Worm (Caenorhabditis elegans) whole organism, L2 larva: ENCODE results near the gene cnnm-1.

Experiments used
- C34F6.9 ChIP-seq: fragments of 150-350 bp; optimal IDR thresholded peaks from 2 replicates; lab custom pipeline; 2014; ENCODE audit warnings: missing biosample characterization, missing genetic modification characterization
- F13H6.1 ChIP-seq: sonication (generic microtip); optimal IDR thresholded peaks from 2 replicates; lab custom pipeline; 2016; ENCODE audit warnings: missing genetic modification characterization, missing compliant biosample characterization
- R02D3.7 ChIP-seq: fragments of 150-350 bp; optimal IDR thresholded peaks from 2 replicates; lab custom pipeline; 2014; ENCODE audit warnings: missing biosample characterization, missing genetic modification characterization
- Y55F3AM.14 ChIP-seq: fragments of 200-800 bp; sonication (Bioruptor generic); optimal IDR thresholded peaks from 2 replicates; lab custom pipeline; 2018; ENCODE audit warnings: mild to moderate bottlenecking, missing genetic modification characterization, missing compliant biosample characterization
- ZK546.5 ChIP-seq: sonication (generic microtip); optimal IDR thresholded peaks from 2 replicates; lab custom pipeline; 2017; ENCODE audit warnings: missing biosample characterization, missing genetic modification characterization
- alr-1 ChIP-seq: fragments of 150-350 bp; optimal IDR thresholded peaks from 2 replicates; lab custom pipeline; 2014; ENCODE audit warnings: missing biosample characterization, missing genetic modification characterization
- aly-2 ChIP-seq: fragments of 150-350 bp; optimal IDR thresholded peaks from 2 replicates; lab custom pipeline; 2014; ENCODE audit warnings: missing biosample characterization, missing genetic modification characterization
- ama-1 ChIP-seq: fragments of 150-350 bp; optimal IDR thresholded peaks from 2 replicates; lab custom pipeline; 2018; ENCODE audit warnings: inconsistent platforms
- ceh-16 ChIP-seq: fragments of 150-350 bp; optimal IDR thresholded peaks from 2 replicates; lab custom pipeline; 2014; ENCODE audit warnings: missing biosample characterization, missing genetic modification characterization
- ceh-82 ChIP-seq: fragments of 150-350 bp; optimal IDR thresholded peaks from 2 replicates; lab custom pipeline; 2014; ENCODE audit warnings: missing biosample characterization, missing genetic modification characterization
- crh-2 ChIP-seq: sonication (generic microtip); optimal IDR thresholded peaks from 2 replicates; lab custom pipeline; 2017; ENCODE audit warnings: missing biosample characterization, missing genetic modification characterization
- dmd-4 ChIP-seq: sonication (generic microtip); optimal IDR thresholded peaks from 2 replicates; lab custom pipeline; 2017; ENCODE audit warnings: missing biosample characterization, missing genetic modification characterization
- egl-27 ChIP-seq: sonication (generic microtip); optimal IDR thresholded peaks from 3 replicates; lab custom pipeline; 2017; ENCODE audit warnings: missing biosample characterization, missing genetic modification reagents, missing genetic modification characterization
- elt-1 ChIP-seq: fragments of 150-350 bp; optimal IDR thresholded peaks from 2 replicates; lab custom pipeline; 2014; ENCODE audit warnings: missing biosample characterization, missing genetic modification characterization
- elt-3 ChIP-seq: sonication (generic microtip); optimal IDR thresholded peaks from 2 replicates; lab custom pipeline; 2017; ENCODE audit warnings: missing biosample characterization, missing genetic modification characterization
- fos-1 ChIP-seq: fragments of 150-350 bp; optimal IDR thresholded peaks from 2 replicates; lab custom pipeline; 2014; ENCODE audit warnings: missing biosample characterization, missing genetic modification characterization
- gmeb-1 ChIP-seq: fragments of 150-350 bp; optimal IDR thresholded peaks from 2 replicates; lab custom pipeline; 2014; ENCODE audit warnings: missing biosample characterization, missing genetic modification characterization
- lin-11 ChIP-seq: fragments of 150-350 bp; sonication (generic microtip); optimal IDR thresholded peaks from 2 replicates; lab custom pipeline; 2014; ENCODE audit warnings: missing biosample characterization, missing genetic modification characterization, inconsistent platforms, mixed read lengths
- lin-13 ChIP-seq: fragments of 150-350 bp; optimal IDR thresholded peaks from 2 replicates; lab custom pipeline; 2014; ENCODE audit warnings: missing biosample characterization, missing genetic modification reagents, missing genetic modification characterization
- lin-39 ChIP-seq: fragments of 150-350 bp; optimal IDR thresholded peaks from 2 replicates; lab custom pipeline; 2014; ENCODE audit warnings: missing biosample characterization, missing genetic modification reagents, missing genetic modification characterization
- lsy-2 ChIP-seq, 2 experiments: fragments of 150-350 bp in 1 of 2; sonication (generic microtip) in 1 of 2; optimal IDR thresholded peaks; 2 replicates each; lab custom pipeline; 2014 to 2017; ENCODE audit warnings: missing biosample characterization in 2 of 2, missing genetic modification characterization in 2 of 2
- mab-5 ChIP-seq: fragments of 150-350 bp; optimal IDR thresholded peaks from 2 replicates; lab custom pipeline; 2014; ENCODE audit warnings: missing biosample characterization, missing genetic modification characterization
- mbf-1 ChIP-seq: sonication (generic microtip); optimal IDR thresholded peaks from 2 replicates; lab custom pipeline; 2017; ENCODE audit warnings: missing biosample characterization, missing genetic modification characterization
- mdl-1 ChIP-seq, 2 experiments: fragments of 150-350 bp in 1 of 2; sonication (generic microtip) in 1 of 2; optimal IDR thresholded peaks; 2 replicates each; lab custom pipeline; 2017; ENCODE audit warnings: missing biosample characterization in 2 of 2, missing genetic modification characterization in 2 of 2
- nhr-11 ChIP-seq: fragments of 150-350 bp; optimal IDR thresholded peaks from 2 replicates; lab custom pipeline; 2014; ENCODE audit warnings: missing biosample characterization, missing genetic modification characterization
- nhr-12 ChIP-seq: fragments of 150-350 bp; optimal IDR thresholded peaks from 2 replicates; lab custom pipeline; 2014; ENCODE audit warnings: missing biosample characterization, missing genetic modification characterization
- nhr-129 ChIP-seq: fragments of 150-350 bp; optimal IDR thresholded peaks from 2 replicates; lab custom pipeline; 2014; ENCODE audit warnings: missing biosample characterization, missing genetic modification characterization
- nhr-21 ChIP-seq: fragments of 150-350 bp; optimal IDR thresholded peaks from 2 replicates; lab custom pipeline; 2014; ENCODE audit warnings: missing biosample characterization, missing genetic modification characterization
- nhr-23 ChIP-seq: fragments of 150-350 bp; optimal IDR thresholded peaks from 2 replicates; lab custom pipeline; 2014; ENCODE audit warnings: missing biosample characterization, missing genetic modification reagents, missing genetic modification characterization
- nhr-237 ChIP-seq: fragments of 150-350 bp; optimal IDR thresholded peaks from 2 replicates; lab custom pipeline; 2014; ENCODE audit warnings: missing biosample characterization, missing genetic modification characterization
- nhr-25 ChIP-seq: fragments of 150-350 bp; sonication (generic microtip); optimal IDR thresholded peaks from 3 replicates; lab custom pipeline; 2014; ENCODE audit warnings: missing biosample characterization, missing genetic modification characterization
- nhr-6 ChIP-seq: fragments of 150-350 bp; optimal IDR thresholded peaks from 2 replicates; lab custom pipeline; 2014; ENCODE audit warnings: missing biosample characterization, missing genetic modification characterization
- nhr-77 ChIP-seq: fragments of 150-350 bp; optimal IDR thresholded peaks from 2 replicates; lab custom pipeline; 2014; ENCODE audit warnings: missing biosample characterization, missing genetic modification characterization
- sem-4 ChIP-seq: fragments of 150-350 bp; optimal IDR thresholded peaks from 2 replicates; lab custom pipeline; 2014; ENCODE audit warnings: missing biosample characterization, missing genetic modification reagents, missing genetic modification characterization
- skn-1 ChIP-seq: sonication (generic microtip); optimal IDR thresholded peaks from 2 replicates; lab custom pipeline; 2017; ENCODE audit warnings: missing biosample characterization, missing genetic modification characterization
- sma-3 ChIP-seq: sonication (generic microtip); optimal IDR thresholded peaks from 2 replicates; lab custom pipeline; 2016; ENCODE audit warnings: missing genetic modification reagents, missing genetic modification characterization, missing compliant biosample characterization
- sma-9 ChIP-seq, 2 experiments: fragments of 150-350 bp in 1 of 2; sonication (generic microtip) in 1 of 2; optimal IDR thresholded peaks; 2 replicates each; lab custom pipeline; 2014 to 2016; ENCODE audit warnings: missing genetic modification characterization in 2 of 2, mild to moderate bottlenecking in 1 of 2, missing biosample characterization in 1 of 2, missing compliant biosample characterization in 1 of 2, missing genetic modification reagents in 1 of 2, moderate library complexity in 1 of 2
- snpc-4 ChIP-seq: fragments of 150-350 bp; optimal IDR thresholded peaks from 2 replicates; lab custom pipeline; 2014; ENCODE audit warnings: missing biosample characterization, missing genetic modification characterization
- unc-39 ChIP-seq: fragments of 150-350 bp; optimal IDR thresholded peaks from 2 replicates; lab custom pipeline; 2014; ENCODE audit warnings: missing biosample characterization, missing genetic modification characterization
- unc-55 ChIP-seq: fragments of 150-350 bp; sonication (generic microtip); optimal IDR thresholded peaks from 3 replicates; lab custom pipeline; 2014; ENCODE audit warnings: missing biosample characterization, missing genetic modification reagents, missing genetic modification characterization
- unc-62 ChIP-seq: fragments of 150-350 bp; optimal IDR thresholded peaks from 2 replicates; lab custom pipeline; 2014; ENCODE audit warnings: missing biosample characterization, missing genetic modification reagents, missing genetic modification characterization
- zag-1 ChIP-seq: fragments of 150-350 bp; optimal IDR thresholded peaks from 2 replicates; lab custom pipeline; 2014; ENCODE audit warnings: missing biosample characterization, missing genetic modification characterization
- ztf-1 ChIP-seq: fragments of 200-800 bp; sonication (Bioruptor generic); conservative IDR thresholded peaks from 2 replicates; pipeline ENCODE4 v1.3.6; 2022; ENCODE audit warnings: missing genetic modification characterization, missing compliant biosample characterization
- ztf-11 ChIP-seq: sonication (generic microtip); optimal IDR thresholded peaks from 2 replicates; lab custom pipeline; 2017; ENCODE audit warnings: missing biosample characterization, missing genetic modification characterization
- ztf-4 ChIP-seq: fragments of 150-350 bp; optimal IDR thresholded peaks from 2 replicates; lab custom pipeline; 2014; ENCODE audit warnings: missing biosample characterization, missing genetic modification characterization

cnnm-1 gene

ce11 chrIV:17206745-17207144, at the start of gene cnnm-1:
TSS of gene cnnm-1 (minus strand) at chrIV:17206845.
- TF ChIP-seq nhr-21 (tag; lab: Kevin White, UChicago) (no peak), sma-3 (no peak), elt-1 (tag; lab: Kevin White, UChicago) (no peak)

- TF ChIP-seq lin-11 = no peak
- no peak for TF ChIP-seq ceh-16 (tag; lab: Kevin White, UChicago)
- no peak for TF ChIP-seq lsy-2 (tag; optimal IDR thresholded peaks at IDR 0.05; lab: Kevin White, UChicago)
- TF ChIP-seq sma-9 (GFP tag; optimal IDR thresholded peaks at IDR 0.05; lab: Kevin White, UChicago) = no peak
- no peak for TF ChIP-seq sma-9 (tag; optimal IDR thresholded peaks at IDR 0.05; lab: Kevin White, UChicago)
- no peak for TF ChIP-seq nhr-77 (tag; lab: Kevin White, UChicago)
- no peak for TF ChIP-seq zag-1 (tag; lab: Kevin White, UChicago)
- TF ChIP-seq nhr-6 (tag; lab: Kevin White, UChicago) = no peak
- TF ChIP-seq ztf-11 (tag; lab: Kevin White, UChicago) = no peak
- no peak for TF ChIP-seq unc-55 (GFP tag; lab: Kevin White, UChicago)
Measured at ce11 chrIV:17255001-17255400, 48.4 kb upstream of the cnnm-1 start, which contains the start of gene gtf-2E1. TSS of gene gtf-2E1 (plus strand) at chrIV:17255301.

- TF ChIP-seq ceh-82 (tag; lab: Kevin White, UChicago) (no peak), lin-13 (GFP tag; lab: Kevin White, UChicago) (no peak), elt-3 (no peak)
Measured at ce11 chrIV:17253435-17253834, 46.8 kb upstream of the cnnm-1 start.

- TF ChIP-seq nhr-11 (tag; lab: Kevin White, UChicago) = no peak
- TF ChIP-seq lsy-2 (tag; optimal IDR thresholded peaks at IDR 0.05; lab: Kevin White, UChicago) = peak; percentile 96 to 97
- TF ChIP-seq nhr-12 (tag; lab: Kevin White, UChicago) = peak; percentile 77
- TF ChIP-seq Y55F3AM.14 (GFP tag; lab: Kevin White, UChicago) = peak; percentile 83
- TF ChIP-seq unc-62 (GFP tag; lab: Kevin White, UChicago) = peak; percentile 68
- peak; percentile 98 for TF ChIP-seq nhr-25
- TF ChIP-seq nhr-23 = no peak
- peak; percentile 96 for TF ChIP-seq ztf-4
- TF ChIP-seq gmeb-1 (tag; lab: Kevin White, UChicago) = peak; percentile 100
- peak; percentile 62 for TF ChIP-seq ztf-11 (tag; lab: Kevin White, UChicago)
- TF ChIP-seq ceh-82 (tag; lab: Kevin White, UChicago) = peak; percentile 95
- TF ChIP-seq sma-3 = peak; percentile 99
- TF ChIP-seq snpc-4 (tag; lab: Kevin White, UChicago) = peak; percentile 91
- TF ChIP-seq nhr-77 (tag; lab: Kevin White, UChicago) = peak; percentile 90
- peak; percentile 98 for TF ChIP-seq nhr-21 (tag; lab: Kevin White, UChicago)
- TF ChIP-seq elt-1 (tag; lab: Kevin White, UChicago) = peak; percentile 74
- TF ChIP-seq C34F6.9 = peak; percentile 100
- TF ChIP-seq mbf-1 (tag; lab: Kevin White, UChicago) = peak; percentile 50
- TF ChIP-seq ZK546.5 (tag; lab: Kevin White, UChicago) = peak; percentile 77
- TF ChIP-seq skn-1 (tag; lab: Kevin White, UChicago) = peak; percentile 44
- 0 out of 2 replicates have a peak, but pooled peaks have one; percentile 9 for TF ChIP-seq ztf-1 (GFP tag; lab: Robert Waterston, UW)
- peak; percentile 8 to 88 for TF ChIP-seq mdl-1 (tag; optimal IDR thresholded peaks at IDR 0.05; lab: Kevin White, UChicago)
- peak; percentile 98 for TF ChIP-seq fos-1 (tag; lab: Kevin White, UChicago)
- peak; percentile 62 for TF ChIP-seq lin-39 (tag; lab: Kevin White, UChicago)
- peak; percentile 56 for TF ChIP-seq ama-1
- TF ChIP-seq unc-55 (GFP tag; lab: Kevin White, UChicago) = peak; percentile 100
- TF ChIP-seq crh-2 (tag; lab: Kevin White, UChicago) = peak; percentile 99
- peak; percentile 91 for TF ChIP-seq nhr-237
- TF ChIP-seq sma-9 (GFP tag; optimal IDR thresholded peaks at IDR 0.05; lab: Kevin White, UChicago) = peak; percentile 98
- no peak for TF ChIP-seq sma-9 (tag; optimal IDR thresholded peaks at IDR 0.05; lab: Kevin White, UChicago)
- TF ChIP-seq sem-4 (tag; lab: Kevin White, UChicago) = peak; percentile 97
- TF ChIP-seq mab-5 (tag; lab: Kevin White, UChicago) = peak; percentile 97
- TF ChIP-seq ceh-16 (tag; lab: Kevin White, UChicago) = peak; percentile 97
- TF ChIP-seq zag-1 (tag; lab: Kevin White, UChicago) = peak; percentile 95
- peak; percentile 98 for TF ChIP-seq nhr-129 (tag; lab: Kevin White, UChicago)
- peak; percentile 98 for TF ChIP-seq F13H6.1 (tag; lab: Kevin White, UChicago)
- peak; percentile 97 for TF ChIP-seq nhr-6 (tag; lab: Kevin White, UChicago)
- no peak for TF ChIP-seq elt-3
- TF ChIP-seq dmd-4 (tag; lab: Kevin White, UChicago) = peak; percentile 58
- TF ChIP-seq aly-2 (tag; lab: Kevin White, UChicago) = peak; percentile 75
- TF ChIP-seq lin-11 = peak; percentile 97
- peak; percentile 79 for TF ChIP-seq R02D3.7 (tag; lab: Kevin White, UChicago)
- TF ChIP-seq alr-1 (tag; lab: Kevin White, UChicago) = no peak
- no peak for TF ChIP-seq unc-39 (tag; lab: Kevin White, UChicago)
- TF ChIP-seq egl-27 = peak; percentile 98
Measured at ce11 chrIV:17249691-17250181, 43.1 kb upstream of the cnnm-1 start, which contains the start of gene eelo-2. TSS of gene eelo-2 (plus strand) at chrIV:17250131.
